Worm (Caenorhabditis elegans): ENCODE data around the gene Y34B4A.10.
A peak's percentile ranks its signal among the peaks of the same experiment; 100 is the strongest.

Y34B4A.10 gene

ce11 chrX:5238246-5238645 lies 11.5 kb upstream of the Y34B4A.10 start:
- no peak for TF ChIP-seq D2030.7 (GFP tag; IDR thresholded peaks at IDR 0.05)
- TF ChIP-seq cebp-1 (GFP tag; IDR thresholded peaks at IDR 0.05): no peak
- no peak for TF ChIP-seq cebp-1 (tag; optimal IDR thresholded peaks at IDR 0.05)
- no peak for TF ChIP-seq T26A5.8 (tag; optimal IDR thresholded peaks at IDR 0.05)
- TF ChIP-seq nfya-1 (tag; optimal IDR thresholded peaks at IDR 0.05; ENCODE audit: borderline replicate concordance, insufficient read depth): no peak

- peak; percentile 21 for TF ChIP-seq attf-5 (GFP tag; optimal IDR thresholded peaks at IDR 0.05)
- no peak for TF ChIP-seq egl-18 (GFP tag; IDR thresholded peaks at IDR 0.05)
- peak; percentile 85 for TF ChIP-seq nhr-80 (tag; optimal IDR thresholded peaks at IDR 0.05)
- no peak for TF ChIP-seq zim-3 (tag; optimal IDR thresholded peaks at IDR 0.05)
- no peak for TF ChIP-seq akir-1 (GFP tag; optimal IDR thresholded peaks at IDR 0.05)
- TF ChIP-seq B0019.2 (GFP tag; conservative IDR thresholded peaks at IDR 0.05): no peak
- TF ChIP-seq hmg-1.2 (GFP tag; IDR thresholded peaks at IDR 0.05): peak; percentile 80; the same call in 1 of the 2 replicates
- no peak for TF ChIP-seq lir-1 (GFP tag; conservative IDR thresholded peaks at IDR 0.05)
- TF ChIP-seq sea-2 (GFP tag; IDR thresholded peaks at IDR 0.05): no peak
- TF ChIP-seq rec-8 (tag; optimal IDR thresholded peaks at IDR 0.05): no peak
- TF ChIP-seq dox-1 (GFP tag; IDR thresholded peaks at IDR 0.05): peak; percentile 39; the same call in 1 of the 2 replicates
- TF ChIP-seq ceh-79 (tag; optimal IDR thresholded peaks at IDR 0.05): no peak
- TF ChIP-seq egrh-3 (GFP tag; IDR thresholded peaks at IDR 0.05): no peak
- no peak for TF ChIP-seq Y79H2A.3 (GFP tag; conservative IDR thresholded peaks at IDR 0.05)
- no peak for TF ChIP-seq B0261.1 (tag; optimal IDR thresholded peaks at IDR 0.05)
- no peak for TF ChIP-seq attf-6 (GFP tag; IDR thresholded peaks at IDR 0.05)
These were observed 6.2 kb upstream of the Y34B4A.10 start, which contains the start of gene mtm-5 for ce11 chrX:5243382-5243979. Gene mtm-5 (minus strand): TSS chrX:5243408.

ce11 chrX:5244041-5244440 lies 5.7 kb upstream of the Y34B4A.10 start, which contains the start of gene Y34B4A.7:
Gene Y34B4A.7 (plus strand): TSS chrX:5244337.
- no peak for TF ChIP-seq hrde-1 (tag; optimal IDR thresholded peaks at IDR 0.05; ENCODE audit: borderline replicate concordance)
- peak; percentile 9 for TF ChIP-seq ztf-26 (tag; optimal IDR thresholded peaks at IDR 0.05)
- TF ChIP-seq snpc-1.1 (tag; optimal IDR thresholded peaks at IDR 0.05; ENCODE audit: insufficient read depth): no peak
- no peak for TF ChIP-seq nhr-120 (GFP tag; IDR thresholded peaks at IDR 0.05)
- no peak for TF ChIP-seq snpc-4 (GFP tag; optimal IDR thresholded peaks at IDR 0.05)
- TF ChIP-seq snpc-4 (tag; optimal IDR thresholded peaks at IDR 0.05): peak in 1 of 4 experiments; percentile 48
- 0 out of 2 replicates have a peak, but pooled peaks have one; percentile 39 for TF ChIP-seq nfyb-1 (GFP tag; IDR thresholded peaks at IDR 0.05)
- TF ChIP-seq B0261.1 (tag; optimal IDR thresholded peaks at IDR 0.05): no peak
- peak; percentile 35 for TF ChIP-seq nhr-80 (tag; optimal IDR thresholded peaks at IDR 0.05)
- TF ChIP-seq sdz-38 (tag; optimal IDR thresholded peaks at IDR 0.05): no peak
- no peak for TF ChIP-seq Y79H2A.3 (GFP tag; conservative IDR thresholded peaks at IDR 0.05)
- TF ChIP-seq aptf-3 (GFP tag; IDR thresholded peaks at IDR 0.05): no peak
- TF ChIP-seq nhr-179 (tag; optimal IDR thresholded peaks at IDR 0.05): no peak
- TF ChIP-seq attf-5 (GFP tag; optimal IDR thresholded peaks at IDR 0.05): peak; percentile 51
- TF ChIP-seq attf-6 (GFP tag; IDR thresholded peaks at IDR 0.05): no peak
- no peak for TF ChIP-seq Y53G8AR.9 (GFP tag; conservative IDR thresholded peaks at IDR 0.05)
- TF ChIP-seq ztf-18 (tag; optimal IDR thresholded peaks at IDR 0.05): peak; percentile 92
- TF ChIP-seq let-607 (tag; optimal IDR thresholded peaks at IDR 0.05): peak in 1 of 2 experiments; percentile 37
- TF ChIP-seq mcd-1 (GFP tag; IDR thresholded peaks at IDR 0.05): peak; percentile 53
- peak; percentile 66 for TF ChIP-seq dox-1 (GFP tag; IDR thresholded peaks at IDR 0.05)
- TF ChIP-seq nhr-90 (tag; optimal IDR thresholded peaks at IDR 0.05): no peak
- TF ChIP-seq Y53F4B.3 (GFP tag; IDR thresholded peaks at IDR 0.05): no peak
- TF ChIP-seq zfh-2 (GFP tag; conservative IDR thresholded peaks at IDR 0.05): peak; percentile 71
- peak; percentile 47 for TF ChIP-seq lin-40 (tag; optimal IDR thresholded peaks at IDR 0.05)

Measured in whole organism, young adult.